Fruit fly (Drosophila melanogaster): ENCODE data around the gene AhcyL2.

AhcyL2 gene

dm6 chr3R:17002218-17003110, 20.5 kb upstream of the AhcyL2 start, which contains the start of the genes Sf3a1 and Irc (continued):
- TF ChIP-seq tap (tag; optimal IDR thresholded peaks at IDR 0.05) (no peak), ara (GFP tag; IDR thresholded peaks at IDR 0.05) (no peak), prd (optimal IDR thresholded peaks at IDR 0.05) (no peak), prd (GFP tag; IDR thresholded peaks at IDR 0.05) (0 out of 3 replicates have a peak, but pooled peaks have one; percentile 31), CG17802 (tag; optimal IDR thresholded peaks at IDR 0.05) (no peak), dm (GFP tag; optimal IDR thresholded peaks at IDR 0.05) (peak; percentile 44), CG2712 (tag; optimal IDR thresholded peaks at IDR 0.05) (peak; percentile 51), CG1832 (GFP tag; optimal IDR thresholded peaks at IDR 0.05) (no peak), CG12071 (GFP tag; optimal IDR thresholded peaks at IDR 0.05) (no peak), maf-S (GFP tag; optimal IDR thresholded peaks at IDR 0.05) (peak; percentile 1), CG17359 (tag; optimal IDR thresholded peaks at IDR 0.05) (no peak), CG15073 (GFP tag; optimal IDR thresholded peaks at IDR 0.05) (no peak), nmo (GFP tag; optimal IDR thresholded peaks at IDR 0.05) (peak; percentile 56), eyg (GFP tag; optimal IDR thresholded peaks at IDR 0.05) (no peak), Dll (GFP tag; IDR thresholded peaks at IDR 0.05; ENCODE audit: partially characterized antibody) (peak; percentile 96), YL-1 (GFP tag; optimal IDR thresholded peaks at IDR 0.05) (peak; percentile 73), bbx (GFP tag; IDR thresholded peaks at IDR 0.05; ENCODE audit: partially characterized antibody) (peak; percentile 97), CG8924 (tag; optimal IDR thresholded peaks at IDR 0.05) (no peak), sob (GFP tag; IDR thresholded peaks at IDR 0.05) (peak; percentile 39; the same call in 1 of the 2 replicates), br (optimal IDR thresholded peaks at IDR 0.05) (no peak), Fer2 (tag; optimal IDR thresholded peaks at IDR 0.05) (no peak), ems (GFP tag; optimal IDR thresholded peaks at IDR 0.05) (peak; percentile 49), dmrt11E (tag; optimal IDR thresholded peaks at IDR 0.05) (no peak), CG6813 (GFP tag; optimal IDR thresholded peaks at IDR 0.05) (no peak), CG15269 (tag; optimal IDR thresholded peaks at IDR 0.05) (no peak), cad (GFP tag; optimal IDR thresholded peaks at IDR 0.05) (no peak), CG9215 (GFP tag; IDR thresholded peaks at IDR 0.05) (no peak), CG3726 (GFP tag; IDR thresholded peaks at IDR 0.05) (no peak), Ptx1 (GFP tag; IDR thresholded peaks at IDR 0.05) (no peak), sna (GFP tag; IDR thresholded peaks at IDR 0.05; ENCODE audit: partially characterized antibody) (peak; percentile 89), CG2120 (GFP tag; optimal IDR thresholded peaks at IDR 0.05) (peak; percentile 67), CG17361 (GFP tag; IDR thresholded peaks at IDR 0.05) (no peak), CG5180 (GFP tag; optimal IDR thresholded peaks at IDR 0.05) (no peak), Rx (GFP tag; IDR thresholded peaks at IDR 0.05) (no peak), CG43689 (GFP tag; IDR thresholded peaks at IDR 0.05) (no peak), CG31365 (tag; optimal IDR thresholded peaks at IDR 0.05) (no peak), CG9609 (GFP tag; optimal IDR thresholded peaks at IDR 0.05) (peak; percentile 2), crp (GFP tag; optimal IDR thresholded peaks at IDR 0.05) (no peak), sens-2 (GFP tag; IDR thresholded peaks at IDR 0.05) (no peak), Sox100B (GFP tag; optimal IDR thresholded peaks at IDR 0.05) (no peak), E2f1 (GFP tag; IDR thresholded peaks at IDR 0.05) (no peak), CG12942 (GFP tag; optimal IDR thresholded peaks at IDR 0.05) (no peak), Eip74EF (GFP tag; optimal IDR thresholded peaks at IDR 0.05) (peak in 1 of 2 experiments; percentile 29), wor (GFP tag; IDR thresholded peaks at IDR 0.05) (no peak), CG15696 (tag; optimal IDR thresholded peaks at IDR 0.05) (no peak), CG18599 (GFP tag; optimal IDR thresholded peaks at IDR 0.05) (no peak), disco-r (GFP tag; optimal IDR thresholded peaks at IDR 0.05) (no peak), CG10654 (GFP tag; optimal IDR thresholded peaks at IDR 0.05) (no peak), gcm (GFP tag; optimal IDR thresholded peaks at IDR 0.05) (no peak)

All from whole organism, embryonic.